Worm (Caenorhabditis elegans) whole organism, young adult: Measurements from ENCODE around the gene ZC487.1.

Source experiments
- B0019.2 ChIP-seq: fragments of 200-800 bp; sonication (Bioruptor generic); conservative IDR thresholded peaks from 2 replicates; pipeline ENCODE4 v1.3.6; 2022; ENCODE audit warnings: missing genetic modification reagents, missing genetic modification characterization, missing compliant biosample characterization
- B0336.3 ChIP-seq: fragments of 200-800 bp; sonication (Bioruptor generic); IDR thresholded peaks from 2 replicates; pipeline ENCODE4 v1.3.6; 2022; ENCODE audit warnings: missing genetic modification characterization, missing compliant biosample characterization
- F37B4.10 ChIP-seq: fragments of 200-800 bp; sonication (Bioruptor generic); IDR thresholded peaks from 2 replicates; pipeline ENCODE4 v1.3.6; 2022; ENCODE audit warnings: missing genetic modification characterization, missing compliant biosample characterization
- F49E8.2 ChIP-seq: sonication (generic microtip); optimal IDR thresholded peaks from 3 replicates; lab custom pipeline; 2017; ENCODE audit warnings: missing genetic modification characterization, mild to moderate bottlenecking, missing compliant biosample characterization, antibody characterized with exemption, moderate library complexity; ENCODE audit not compliant: insufficient read depth
- F57A8.1 ChIP-seq: fragments of 200-800 bp; sonication (Bioruptor generic); optimal IDR thresholded peaks from 2 replicates; lab custom pipeline; 2018; ENCODE audit warnings: mild to moderate bottlenecking, missing genetic modification characterization, moderate library complexity, missing compliant biosample characterization
- T07F8.4 ChIP-seq: sonication (generic microtip); optimal IDR thresholded peaks from 2 replicates; lab custom pipeline; 2016; ENCODE audit warnings: mild to moderate bottlenecking, missing genetic modification characterization, moderate library complexity, missing compliant biosample characterization
- Y56A3A.18 ChIP-seq: fragments of 200-800 bp; sonication (Bioruptor generic); IDR thresholded peaks from 2 replicates; pipeline ENCODE4 v1.3.6; 2022; ENCODE audit warnings: missing genetic modification reagents, missing genetic modification characterization, missing compliant biosample characterization
- Y95B8A.8 ChIP-seq: fragments of 200-800 bp; sonication (Bioruptor generic); IDR thresholded peaks from 2 replicates; pipeline ENCODE4 v1.3.6; 2022; ENCODE audit warnings: missing genetic modification reagents, missing genetic modification characterization, missing compliant biosample characterization
- akir-1 ChIP-seq: fragments of 200-800 bp; sonication (Bioruptor generic); optimal IDR thresholded peaks from 2 replicates; lab custom pipeline; 2018; ENCODE audit warnings: mild to moderate bottlenecking, missing genetic modification characterization, moderate library complexity, missing compliant biosample characterization
- ama-1 ChIP-seq, 3 experiments: fragments of 150-350 bp in 1 of 3; sonication (generic microtip) in 2 of 3; optimal IDR thresholded peaks; 2 replicates each; lab custom pipeline; 2014 to 2018; ENCODE audit warnings: missing biosample characterization in 2 of 3, missing genetic modification characterization in 2 of 3, missing genetic modification reagents in 2 of 3
- aptf-3 ChIP-seq: fragments of 200-800 bp; sonication (Bioruptor generic); IDR thresholded peaks from 2 replicates; pipeline ENCODE4 v1.3.6; 2022; ENCODE audit warnings: missing genetic modification characterization, missing compliant biosample characterization
- attf-3 ChIP-seq: fragments of 200-800 bp; sonication (Bioruptor generic); conservative IDR thresholded peaks from 2 replicates; pipeline ENCODE4 v1.3.6; 2022; ENCODE audit warnings: missing genetic modification reagents, missing genetic modification characterization, missing compliant biosample characterization
- bed-1 ChIP-seq: fragments of 200-800 bp; sonication (Bioruptor generic); IDR thresholded peaks from 2 replicates; pipeline ENCODE4 v1.3.6; 2022; ENCODE audit warnings: missing genetic modification reagents, missing genetic modification characterization, missing compliant biosample characterization
- cebp-1 ChIP-seq, 2 experiments: fragments of 200-800 bp in 1 of 2; sonication (Bioruptor generic) in 1 of 2; sonication (generic microtip) in 1 of 2; IDR thresholded peaks in 1 of 2; optimal IDR thresholded peaks in 1 of 2; 2 replicates each; pipeline versions ENCODE4 v1.3.6 to Lab custom; 2017 to 2022; ENCODE audit warnings: missing compliant biosample characterization in 2 of 2, missing genetic modification characterization in 2 of 2, mild to moderate bottlenecking in 1 of 2, missing genetic modification reagents in 1 of 2, moderate library complexity in 1 of 2
- ceh-40 ChIP-seq: fragments of 200-800 bp; sonication (Bioruptor generic); IDR thresholded peaks from 2 replicates; pipeline ENCODE4 v1.3.6; 2022; ENCODE audit warnings: missing genetic modification characterization, missing compliant biosample characterization
- ceh-58 ChIP-seq: fragments of 200-800 bp; sonication (Bioruptor generic); IDR thresholded peaks from 2 replicates; pipeline ENCODE4 v1.3.6; 2022; ENCODE audit warnings: missing genetic modification characterization, missing compliant biosample characterization
- ceh-91 ChIP-seq: fragments of 200-800 bp; sonication (Bioruptor generic); IDR thresholded peaks from 2 replicates; pipeline ENCODE4 v1.3.6; 2022; ENCODE audit warnings: missing genetic modification reagents, missing genetic modification characterization, missing compliant biosample characterization
- chd-7 ChIP-seq: sonication (generic microtip); optimal IDR thresholded peaks from 2 replicates; lab custom pipeline; 2016; ENCODE audit warnings: mild to moderate bottlenecking, missing genetic modification characterization, moderate library complexity, missing compliant biosample characterization
- dox-1 ChIP-seq: fragments of 200-800 bp; sonication (Bioruptor generic); IDR thresholded peaks from 2 replicates; pipeline ENCODE4 v1.3.6; 2022; ENCODE audit warnings: missing genetic modification reagents, missing genetic modification characterization, missing compliant biosample characterization
- efl-1 ChIP-seq: fragments of 150-350 bp; optimal IDR thresholded peaks from 2 replicates; lab custom pipeline; 2014; ENCODE audit warnings: missing biosample characterization, missing genetic modification reagents, missing genetic modification characterization
- egrh-3 ChIP-seq: fragments of 200-800 bp; sonication (Bioruptor generic); IDR thresholded peaks from 2 replicates; pipeline ENCODE4 v1.3.6; 2022; ENCODE audit warnings: missing genetic modification reagents, missing genetic modification characterization, missing compliant biosample characterization
- ets-4 ChIP-seq: fragments of 200-800 bp; sonication (Bioruptor generic); optimal IDR thresholded peaks from 2 replicates; lab custom pipeline; 2018; ENCODE audit warnings: mild to moderate bottlenecking, missing genetic modification characterization, missing compliant biosample characterization
- fkh-3 ChIP-seq: sonication (generic microtip); optimal IDR thresholded peaks from 2 replicates; lab custom pipeline; 2016; ENCODE audit warnings: mild to moderate bottlenecking, missing genetic modification characterization, missing compliant biosample characterization
- him-1 ChIP-seq: sonication (generic microtip); optimal IDR thresholded peaks from 2 replicates; lab custom pipeline; 2016; ENCODE audit warnings: missing genotype, missing genetic modification reagents, missing genetic modification characterization, missing compliant biosample characterization
- hlh-12 ChIP-seq: sonication (generic microtip); optimal IDR thresholded peaks from 2 replicates; lab custom pipeline; 2016; ENCODE audit warnings: missing genetic modification characterization, missing compliant biosample characterization
- hlh-26 ChIP-seq: fragments of 200-800 bp; sonication (Bioruptor generic); conservative IDR thresholded peaks from 2 replicates; pipeline ENCODE4 v1.3.6; 2022; ENCODE audit warnings: missing genetic modification reagents, missing genetic modification characterization, missing compliant biosample characterization
- hsf-1 ChIP-seq: fragments of 200-800 bp; sonication (Bioruptor generic); IDR thresholded peaks from 2 replicates; pipeline ENCODE4 v1.3.6; 2022; ENCODE audit warnings: missing genetic modification reagents, missing genetic modification characterization, missing compliant biosample characterization
- let-526 ChIP-seq: fragments of 200-800 bp; sonication (Bioruptor generic); IDR thresholded peaks from 2 replicates; pipeline ENCODE4 v1.3.6; 2022; ENCODE audit warnings: missing genetic modification reagents, missing genetic modification characterization, missing compliant biosample characterization
- let-607 ChIP-seq, 2 experiments: fragments of 200-800 bp in 1 of 2; sonication (Bioruptor generic) in 1 of 2; sonication (generic microtip) in 1 of 2; optimal IDR thresholded peaks; 2 replicates each; lab custom pipeline; 2016 to 2018; ENCODE audit warnings: mild to moderate bottlenecking in 2 of 2, missing compliant biosample characterization in 2 of 2, missing genetic modification characterization in 2 of 2, moderate library complexity in 2 of 2, missing genotype in 1 of 2
- lin-40 ChIP-seq: sonication (generic microtip); optimal IDR thresholded peaks from 2 replicates; lab custom pipeline; 2016; ENCODE audit warnings: missing genetic modification characterization, mild to moderate bottlenecking, missing compliant biosample characterization, missing genotype, missing genetic modification reagents
- lsy-27 ChIP-seq: sonication (generic microtip); optimal IDR thresholded peaks from 2 replicates; lab custom pipeline; 2017; ENCODE audit warnings: missing genetic modification characterization, mild to moderate bottlenecking, missing compliant biosample characterization, antibody characterized with exemption, missing genotype, borderline replicate concordance; ENCODE audit not compliant: insufficient read depth
- madf-8 ChIP-seq: fragments of 200-800 bp; sonication (Bioruptor generic); conservative IDR thresholded peaks from 2 replicates; pipeline ENCODE4 v1.3.6; 2022; ENCODE audit warnings: missing genetic modification reagents, missing genetic modification characterization, missing compliant biosample characterization
- mcd-1 ChIP-seq: fragments of 200-800 bp; sonication (Bioruptor generic); IDR thresholded peaks from 2 replicates; pipeline ENCODE4 v1.3.6; 2022; ENCODE audit warnings: missing genetic modification reagents, missing genetic modification characterization, missing compliant biosample characterization
- nfya-2 ChIP-seq: fragments of 200-800 bp; sonication (Bioruptor generic); IDR thresholded peaks from 2 replicates; pipeline ENCODE4 v1.3.6; 2022; ENCODE audit warnings: missing genetic modification reagents, missing genetic modification characterization, missing compliant biosample characterization
- nfyb-1 ChIP-seq: fragments of 200-800 bp; sonication (Bioruptor generic); IDR thresholded peaks from 2 replicates; pipeline ENCODE4 v1.3.6; 2022; ENCODE audit warnings: missing genetic modification reagents, missing genetic modification characterization, missing compliant biosample characterization
- nhr-120 ChIP-seq: fragments of 200-800 bp; sonication (Bioruptor generic); IDR thresholded peaks from 2 replicates; pipeline ENCODE4 v1.3.6; 2022; ENCODE audit warnings: missing genetic modification characterization, missing compliant biosample characterization
- pbrm-1 ChIP-seq: fragments of 200-800 bp; sonication (Bioruptor generic); IDR thresholded peaks from 2 replicates; pipeline ENCODE4 v1.3.6; 2022; ENCODE audit warnings: missing genetic modification reagents, missing genetic modification characterization, missing compliant biosample characterization
- pha-4 ChIP-seq: fragments of 150-350 bp; sonication (generic microtip); optimal IDR thresholded peaks from 2 replicates; lab custom pipeline; 2014; ENCODE audit warnings: missing biosample characterization, missing genetic modification reagents, missing genetic modification characterization
- repo-1 ChIP-seq: sonication (generic microtip); optimal IDR thresholded peaks from 2 replicates; lab custom pipeline; 2017; ENCODE audit warnings: mild to moderate bottlenecking, missing genetic modification characterization, missing compliant biosample characterization
- snpc-1.1 ChIP-seq: sonication (generic microtip); optimal IDR thresholded peaks from 2 replicates; lab custom pipeline; 2017; ENCODE audit warnings: missing genetic modification characterization, mild to moderate bottlenecking, missing compliant biosample characterization, antibody characterized with exemption, moderate library complexity, missing genotype, missing genetic modification reagents; ENCODE audit not compliant: insufficient read depth
- snpc-3.4 ChIP-seq: sonication (generic microtip); optimal IDR thresholded peaks from 2 replicates; lab custom pipeline; 2017; ENCODE audit warnings: missing genetic modification characterization, mild to moderate bottlenecking, missing compliant biosample characterization, antibody characterized with exemption, moderate library complexity, missing genotype, missing genetic modification reagents
- snpc-4 ChIP-seq, 5 experiments: fragments of 150-350 bp in 1 of 5; sonication (generic microtip) in 4 of 5; optimal IDR thresholded peaks; 2 replicates each; lab custom pipeline; 2014 to 2018; ENCODE audit warnings: missing genetic modification characterization in 5 of 5, missing biosample characterization in 3 of 5, antibody characterized with exemption in 2 of 5, mild to moderate bottlenecking in 2 of 5, missing compliant biosample characterization in 2 of 5, missing genotype in 2 of 5, moderate library complexity in 2 of 5, missing genetic modification reagents in 1 of 5
- tbx-9 ChIP-seq: sonication (generic microtip); optimal IDR thresholded peaks from 2 replicates; lab custom pipeline; 2016; ENCODE audit warnings: borderline replicate concordance, missing genetic modification characterization, inconsistent platforms, missing compliant biosample characterization
- ztf-18 ChIP-seq: sonication (generic microtip); optimal IDR thresholded peaks from 2 replicates; lab custom pipeline; 2016; ENCODE audit warnings: missing genotype, mild to moderate bottlenecking, missing genetic modification characterization, missing compliant biosample characterization
- ztf-25 ChIP-seq: fragments of 200-800 bp; sonication (Bioruptor generic); IDR thresholded peaks from 2 replicates; pipeline ENCODE4 v1.3.6; 2022; ENCODE audit warnings: missing genetic modification reagents, missing genetic modification characterization, missing compliant biosample characterization

The ZC487.1 gene

DNA sequence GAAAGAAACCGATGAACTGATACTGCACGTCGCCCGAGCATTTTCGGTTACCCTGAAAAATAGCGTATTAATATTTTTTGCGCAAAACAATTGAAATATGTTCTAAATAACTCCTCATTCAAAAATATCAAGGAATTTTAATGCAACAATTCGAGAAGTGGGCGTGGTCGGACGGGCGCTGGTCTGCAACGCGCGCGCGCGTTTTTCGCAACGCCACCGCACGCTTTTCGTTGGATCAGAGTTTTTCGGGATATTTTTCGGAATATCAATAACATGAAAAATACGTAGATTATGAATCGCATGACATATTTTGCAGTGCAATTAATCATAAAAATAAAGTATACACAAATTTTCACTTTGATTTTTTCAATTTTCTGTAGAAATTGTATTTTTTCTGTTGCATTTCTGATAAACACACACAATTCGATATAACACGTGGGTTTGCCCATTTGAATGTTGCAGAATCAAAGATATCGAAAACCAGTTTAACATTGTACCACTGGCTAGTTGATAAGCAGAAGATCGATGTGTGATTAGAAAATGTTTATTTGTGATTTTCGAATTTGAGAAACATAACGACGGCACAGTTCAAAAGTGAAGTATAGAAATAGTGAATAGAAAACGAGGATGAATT lies 18.2 kb upstream of the ZC487.1 start, which contains the start of gene dlst-1 (continued):
- no peak for TF ChIP-seq ceh-58 (GFP tag; lab: Robert Waterston, UW)
- TF ChIP-seq ztf-18 (tag; lab: Kevin White, UChicago) = peak; percentile 17
- TF ChIP-seq snpc-1.1 = no peak
- no peak for TF ChIP-seq hlh-26 (GFP tag; lab: Robert Waterston, UW)
- no peak for TF ChIP-seq nhr-120 (GFP tag; lab: Robert Waterston, UW)
- no peak for TF ChIP-seq cebp-1 (GFP tag; IDR thresholded peaks at IDR 0.05; lab: Robert Waterston, UW)
- TF ChIP-seq cebp-1 (tag; optimal IDR thresholded peaks at IDR 0.05; lab: Kevin White, UChicago) = peak; percentile 52
- peak; percentile 72; the same call in 1 of the 2 replicates for TF ChIP-seq B0336.3 (GFP tag; lab: Robert Waterston, UW)
- no peak for TF ChIP-seq chd-7 (tag; lab: Kevin White, UChicago)
- peak; percentile 51 for TF ChIP-seq mcd-1 (GFP tag; lab: Robert Waterston, UW)
- TF ChIP-seq madf-8 = peak; percentile 35
- TF ChIP-seq Y56A3A.18 (GFP tag; lab: Robert Waterston, UW) = no peak
- no peak for TF ChIP-seq nfya-2 (GFP tag; lab: Robert Waterston, UW)
- no peak for TF ChIP-seq hlh-12 (tag; lab: Kevin White, UChicago)
- TF ChIP-seq pbrm-1 = peak; percentile 39; the same call in 1 of the 2 replicates
- TF ChIP-seq bed-1 (GFP tag; lab: Robert Waterston, UW) = no peak
- no peak for TF ChIP-seq T07F8.4
- TF ChIP-seq him-1 (tag; lab: Kevin White, UChicago) = peak; percentile 35
- no peak for TF ChIP-seq F49E8.2 (tag; lab: Kevin White, UChicago)
- 0 out of 2 replicates have a peak, but pooled peaks have one; percentile 5 for TF ChIP-seq ceh-40 (GFP tag; lab: Robert Waterston, UW)
- 0 out of 2 replicates have a peak, but pooled peaks have one; percentile 17 for TF ChIP-seq hsf-1 (GFP tag; lab: Robert Waterston, UW)
- TF ChIP-seq egrh-3 (GFP tag; lab: Robert Waterston, UW) = no peak
- no peak for TF ChIP-seq snpc-3.4
- peak; percentile 77 for TF ChIP-seq attf-3 (GFP tag; lab: Robert Waterston, UW)
- no peak for TF ChIP-seq lsy-27 (tag; lab: Kevin White, UChicago)
- no peak for TF ChIP-seq let-607 (tag; optimal IDR thresholded peaks at IDR 0.05; lab: Kevin White, UChicago)
- TF ChIP-seq B0019.2 = no peak
- no peak for TF ChIP-seq ceh-91 (GFP tag; lab: Robert Waterston, UW)
- TF ChIP-seq repo-1 (tag; lab: Kevin White, UChicago) = peak; percentile 65
- TF ChIP-seq dox-1 (GFP tag; lab: Robert Waterston, UW) = peak; percentile 65
- peak; percentile 25 for TF ChIP-seq efl-1 (GFP tag; lab: Kevin White, UChicago)
- TF ChIP-seq ets-4 (GFP tag; lab: Kevin White, UChicago) = no peak
- no peak for TF ChIP-seq fkh-3
- no peak for TF ChIP-seq F57A8.1 (GFP tag; lab: Kevin White, UChicago)
- TF ChIP-seq ama-1 (optimal IDR thresholded peaks at IDR 0.05; lab: Kevin White, UChicago) = no peak
- TF ChIP-seq ama-1 (GFP tag; optimal IDR thresholded peaks at IDR 0.05; lab: Kevin White, UChicago) = no peak
- TF ChIP-seq aptf-3 (GFP tag; lab: Robert Waterston, UW) = no peak
- TF ChIP-seq Y95B8A.8 (GFP tag; lab: Robert Waterston, UW) = no peak
- TF ChIP-seq tbx-9 (tag; lab: Kevin White, UChicago) = no peak
- TF ChIP-seq akir-1 = no peak
- TF ChIP-seq nfyb-1 (GFP tag; lab: Robert Waterston, UW) = no peak; the same call in 1 of the 2 replicates
- peak; percentile 3 for TF ChIP-seq snpc-4 (GFP tag; optimal IDR thresholded peaks at IDR 0.05; lab: Kevin White, UChicago)
- TF ChIP-seq snpc-4 (tag; optimal IDR thresholded peaks at IDR 0.05; lab: Kevin White, UChicago) = peak in 2 of 4 experiments; percentile 45 to 50
- no peak for TF ChIP-seq F37B4.10
- TF ChIP-seq let-526 (GFP tag; lab: Robert Waterston, UW) = no peak
- TF ChIP-seq lin-40 (tag; lab: Kevin White, UChicago) = peak; percentile 50
- TF ChIP-seq pha-4 = no peak
- no peak for TF ChIP-seq ztf-25 (GFP tag; lab: Robert Waterston, UW)
